Worm (Caenorhabditis elegans) whole organism, L4 larva: ENCODE measurements around the gene T19D2.13.

ENCODE experiments used
- D1046.2 ChIP-seq: fragments of 200-800 bp; sonication (Bioruptor generic); IDR thresholded peaks from 2 replicates; pipeline ENCODE4 v1.3.6; 2022; ENCODE audit warnings: missing genetic modification characterization, missing compliant biosample characterization
- F26F4.8 ChIP-seq: fragments of 200-800 bp; sonication (Bioruptor generic); conservative IDR thresholded peaks from 2 replicates; pipeline ENCODE4 v1.3.6; 2022; ENCODE audit warnings: missing genetic modification characterization, missing compliant biosample characterization
- T26A8.4 ChIP-seq: fragments of 200-800 bp; sonication (Bioruptor generic); IDR thresholded peaks from 2 replicates; pipeline ENCODE4 v1.3.6; 2022; ENCODE audit warnings: missing genetic modification characterization, missing compliant biosample characterization
- Y105C5A.15 ChIP-seq: fragments of 200-800 bp; sonication (Bioruptor generic); IDR thresholded peaks from 2 replicates; pipeline ENCODE4 v1.3.6; 2022; ENCODE audit warnings: missing genetic modification characterization, missing compliant biosample characterization
- Y48G9A.11 ChIP-seq: fragments of 200-800 bp; sonication (Bioruptor generic); IDR thresholded peaks from 2 replicates; pipeline ENCODE4 v1.3.6; 2022; ENCODE audit warnings: missing genetic modification reagents, missing genetic modification characterization, missing compliant biosample characterization
- Y75B8A.6 ChIP-seq: fragments of 200-800 bp; sonication (Bioruptor generic); IDR thresholded peaks from 2 replicates; pipeline ENCODE4 v1.3.6; 2022; ENCODE audit warnings: missing genetic modification reagents, missing genetic modification characterization, missing compliant biosample characterization
- ZK546.5 ChIP-seq, 2 experiments: sonication (generic microtip); optimal IDR thresholded peaks; 2 replicates each; lab custom pipeline; 2017; ENCODE audit warnings: missing biosample characterization in 2 of 2, missing genetic modification characterization in 2 of 2
- aha-1 ChIP-seq: fragments of 150-350 bp; peaks from one replicate; lab custom pipeline; 2014; ENCODE audit warnings: missing biosample characterization, missing genetic modification characterization
- ama-1 ChIP-seq: fragments of 150-350 bp; optimal IDR thresholded peaks from 2 replicates; lab custom pipeline; 2014; ENCODE audit warnings: inconsistent platforms, mixed read lengths
- ceh-62 ChIP-seq: sonication (generic microtip); optimal IDR thresholded peaks from 2 replicates; lab custom pipeline; 2017; ENCODE audit warnings: missing biosample characterization, missing genetic modification characterization
- cey-2 ChIP-seq: sonication (generic microtip); optimal IDR thresholded peaks from 3 replicates; lab custom pipeline; 2017; ENCODE audit warnings: missing genetic modification characterization, mild to moderate bottlenecking, missing compliant biosample characterization, antibody characterized with exemption, borderline replicate concordance; ENCODE audit not compliant: insufficient read depth
- ctbp-1 ChIP-seq: fragments of 200-800 bp; sonication (Bioruptor generic); IDR thresholded peaks from 2 replicates; pipeline ENCODE4 v1.3.6; 2022; ENCODE audit warnings: missing genetic modification reagents, missing genetic modification characterization, missing compliant biosample characterization
- daf-16 ChIP-seq, 3 experiments: sonication (generic microtip); optimal IDR thresholded peaks; 2 replicates each; lab custom pipeline; 2016 to 2017; ENCODE audit warnings: missing genetic modification characterization in 3 of 3, missing genetic modification reagents in 3 of 3, mild to moderate bottlenecking in 2 of 3, missing compliant biosample characterization in 2 of 3, missing biosample characterization in 1 of 3, moderate library complexity in 1 of 3
- dmd-6 ChIP-seq: fragments of 200-800 bp; sonication (Bioruptor generic); IDR thresholded peaks from 2 replicates; pipeline ENCODE4 v1.3.6; 2022; ENCODE audit warnings: missing genetic modification reagents, missing genetic modification characterization, missing compliant biosample characterization
- dpl-1 ChIP-seq: fragments of 150-350 bp; optimal IDR thresholded peaks from 2 replicates; lab custom pipeline; 2014; ENCODE audit warnings: missing biosample characterization, missing genetic modification reagents, missing genetic modification characterization
- dve-1 ChIP-seq: sonication (generic microtip); optimal IDR thresholded peaks from 2 replicates; lab custom pipeline; 2017; ENCODE audit warnings: antibody characterized with exemption, mild to moderate bottlenecking, missing genetic modification characterization, missing compliant biosample characterization; ENCODE audit not compliant: insufficient read depth
- egl-27 ChIP-seq: sonication (generic microtip); optimal IDR thresholded peaks from 3 replicates; lab custom pipeline; 2017; ENCODE audit warnings: missing biosample characterization, missing genetic modification reagents, missing genetic modification characterization
- gei-8 ChIP-seq: fragments of 200-800 bp; sonication (Bioruptor generic); optimal IDR thresholded peaks from 2 replicates; lab custom pipeline; 2018; ENCODE audit warnings: mild to moderate bottlenecking, missing genetic modification characterization, missing compliant biosample characterization
- hif-1 ChIP-seq, 2 experiments: sonication (generic microtip); optimal IDR thresholded peaks; 2 replicates each; lab custom pipeline; 2016 to 2017; ENCODE audit warnings: missing compliant biosample characterization in 2 of 2, missing genetic modification characterization in 2 of 2, missing genetic modification reagents in 2 of 2, missing genotype in 2 of 2, mild to moderate bottlenecking in 1 of 2
- hlh-11 ChIP-seq: fragments of 200-800 bp; sonication (Bioruptor generic); optimal IDR thresholded peaks from 2 replicates; lab custom pipeline; 2018; ENCODE audit warnings: mild to moderate bottlenecking, missing genetic modification characterization, missing compliant biosample characterization
- hmg-1.1 ChIP-seq: fragments of 200-800 bp; sonication (Bioruptor generic); IDR thresholded peaks from 2 replicates; pipeline ENCODE4 v1.3.6; 2022; ENCODE audit warnings: missing genetic modification reagents, missing genetic modification characterization, missing compliant biosample characterization
- jun-1 ChIP-seq: fragments of 150-350 bp; optimal IDR thresholded peaks from 2 replicates; lab custom pipeline; 2014; ENCODE audit warnings: missing biosample characterization, missing genetic modification reagents, missing genetic modification characterization
- lim-7 ChIP-seq: fragments of 200-800 bp; sonication (Bioruptor generic); IDR thresholded peaks from 2 replicates; pipeline ENCODE4 v1.3.6; 2022; ENCODE audit warnings: missing genetic modification characterization, missing compliant biosample characterization
- lin-1 ChIP-seq: fragments of 200-800 bp; sonication (Bioruptor generic); IDR thresholded peaks from 2 replicates; pipeline ENCODE4 v1.3.6; 2022; ENCODE audit warnings: missing genetic modification reagents, missing genetic modification characterization, missing compliant biosample characterization
- lin-13 ChIP-seq: fragments of 150-350 bp; optimal IDR thresholded peaks from 2 replicates; lab custom pipeline; 2014; ENCODE audit warnings: missing biosample characterization, missing genetic modification reagents, missing genetic modification characterization
- lin-15B ChIP-seq: fragments of 150-350 bp; sonication (generic microtip); optimal IDR thresholded peaks from 3 replicates; lab custom pipeline; 2014; ENCODE audit warnings: missing biosample characterization, missing genetic modification characterization
- lin-38 ChIP-seq: fragments of 200-800 bp; sonication (Bioruptor generic); IDR thresholded peaks from 2 replicates; pipeline ENCODE4 v1.3.6; 2022; ENCODE audit warnings: missing genetic modification reagents, missing genetic modification characterization, missing compliant biosample characterization
- lin-39 ChIP-seq: fragments of 150-350 bp; optimal IDR thresholded peaks from 2 replicates; lab custom pipeline; 2014; ENCODE audit warnings: missing biosample characterization, missing genetic modification reagents, missing genetic modification characterization
- lsy-2 ChIP-seq, 2 experiments: fragments of 150-350 bp in 1 of 2; sonication (generic microtip) in 1 of 2; optimal IDR thresholded peaks; 2 replicates each; lab custom pipeline; 2014 to 2017; ENCODE audit warnings: missing biosample characterization in 2 of 2, missing genetic modification characterization in 2 of 2
- mdl-1 ChIP-seq, 2 experiments: fragments of 150-350 bp in 1 of 2; sonication (generic microtip) in 1 of 2; optimal IDR thresholded peaks; 2 replicates each; lab custom pipeline; 2014 to 2017; ENCODE audit warnings: missing biosample characterization in 2 of 2, missing genetic modification characterization in 2 of 2
- mes-2 ChIP-seq: sonication (generic microtip); optimal IDR thresholded peaks from 2 replicates; lab custom pipeline; 2016; ENCODE audit warnings: missing genotype, mild to moderate bottlenecking, missing genetic modification characterization, missing compliant biosample characterization; ENCODE audit not compliant: poor library complexity, severe bottlenecking
- mxl-3 ChIP-seq: fragments of 200-800 bp; sonication (Bioruptor generic); optimal IDR thresholded peaks from 2 replicates; lab custom pipeline; 2018; ENCODE audit warnings: mild to moderate bottlenecking, missing genetic modification characterization, missing compliant biosample characterization
- nhr-10 ChIP-seq: fragments of 150-350 bp; optimal IDR thresholded peaks from 2 replicates; lab custom pipeline; 2014; ENCODE audit warnings: missing biosample characterization, missing genetic modification characterization
- nhr-11 ChIP-seq: fragments of 150-350 bp; optimal IDR thresholded peaks from 2 replicates; lab custom pipeline; 2014; ENCODE audit warnings: missing biosample characterization, missing genetic modification characterization
- nhr-25 ChIP-seq: sonication (generic microtip); optimal IDR thresholded peaks from 2 replicates; lab custom pipeline; 2017; ENCODE audit warnings: missing genetic modification characterization, mild to moderate bottlenecking, missing compliant biosample characterization, antibody characterized with exemption, moderate library complexity, borderline replicate concordance; ENCODE audit not compliant: insufficient read depth
- nhr-28 ChIP-seq: fragments of 150-350 bp; optimal IDR thresholded peaks from 2 replicates; lab custom pipeline; 2014; ENCODE audit warnings: missing biosample characterization, missing genetic modification characterization
- nhr-48 ChIP-seq: sonication (generic microtip); optimal IDR thresholded peaks from 2 replicates; lab custom pipeline; 2016; ENCODE audit warnings: mild to moderate bottlenecking, missing genetic modification characterization, missing compliant biosample characterization
- nhr-76 ChIP-seq: fragments of 150-350 bp; optimal IDR thresholded peaks from 2 replicates; lab custom pipeline; 2014; ENCODE audit warnings: missing biosample characterization, missing genetic modification characterization
- php-3 ChIP-seq: fragments of 200-800 bp; sonication (Bioruptor generic); IDR thresholded peaks from 2 replicates; pipeline ENCODE4 v1.3.6; 2022; ENCODE audit warnings: missing genetic modification reagents, missing genetic modification characterization, missing compliant biosample characterization
- pqm-1 ChIP-seq: sonication (generic microtip); optimal IDR thresholded peaks from 2 replicates; lab custom pipeline; 2017; ENCODE audit warnings: missing biosample characterization, missing genetic modification characterization
- rbr-2 ChIP-seq: sonication (generic microtip); optimal IDR thresholded peaks from 2 replicates; lab custom pipeline; 2016; ENCODE audit warnings: missing genotype, missing genetic modification characterization, missing compliant biosample characterization
- saeg-2 ChIP-seq: fragments of 200-800 bp; sonication (Bioruptor generic); IDR thresholded peaks from 2 replicates; pipeline ENCODE4 v1.3.6; 2022; ENCODE audit warnings: missing genetic modification reagents, missing genetic modification characterization, missing compliant biosample characterization
- set-16 ChIP-seq: fragments of 200-800 bp; sonication (Bioruptor generic); IDR thresholded peaks from 2 replicates; pipeline ENCODE4 v1.3.6; 2022; ENCODE audit warnings: missing genetic modification reagents, missing genetic modification characterization, missing compliant biosample characterization
- skn-1 ChIP-seq: fragments of 150-350 bp; optimal IDR thresholded peaks from 2 replicates; lab custom pipeline; 2014; ENCODE audit warnings: missing biosample characterization, missing genetic modification characterization
- unc-130 ChIP-seq: sonication (generic microtip); optimal IDR thresholded peaks from 2 replicates; lab custom pipeline; 2016; ENCODE audit warnings: missing genetic modification reagents, missing genetic modification characterization, missing compliant biosample characterization
- unc-39 ChIP-seq: sonication (generic microtip); optimal IDR thresholded peaks from 2 replicates; lab custom pipeline; 2017; ENCODE audit warnings: missing biosample characterization, missing genetic modification characterization
- vab-7 ChIP-seq: fragments of 200-800 bp; sonication (Bioruptor generic); IDR thresholded peaks from 2 replicates; pipeline ENCODE4 v1.3.6; 2022; ENCODE audit warnings: missing genetic modification reagents, missing genetic modification characterization, missing compliant biosample characterization
- ztf-11 ChIP-seq: fragments of 150-350 bp; optimal IDR thresholded peaks from 2 replicates; lab custom pipeline; 2014; ENCODE audit warnings: missing biosample characterization, missing genetic modification characterization
- ztf-7 ChIP-seq: fragments of 150-350 bp; optimal IDR thresholded peaks from 2 replicates; lab custom pipeline; 2014; ENCODE audit warnings: missing biosample characterization, missing genetic modification characterization

The T19D2.13 gene

ce11 chrX:3949026-3949425 is 6.9 kb upstream of the T19D2.13 start (continued):
- no peak for TF ChIP-seq nhr-48 (tag; lab: Kevin White, UChicago)
- no peak for TF ChIP-seq lim-7
- no peak for TF ChIP-seq Y105C5A.15 (GFP tag; lab: Robert Waterston, UW)
- no peak for TF ChIP-seq mxl-3 (GFP tag; lab: Kevin White, UChicago)
- no peak for TF ChIP-seq ztf-7 (tag; lab: Kevin White, UChicago)
- no peak for TF ChIP-seq F26F4.8 (GFP tag; lab: Robert Waterston, UW)

DNA sequence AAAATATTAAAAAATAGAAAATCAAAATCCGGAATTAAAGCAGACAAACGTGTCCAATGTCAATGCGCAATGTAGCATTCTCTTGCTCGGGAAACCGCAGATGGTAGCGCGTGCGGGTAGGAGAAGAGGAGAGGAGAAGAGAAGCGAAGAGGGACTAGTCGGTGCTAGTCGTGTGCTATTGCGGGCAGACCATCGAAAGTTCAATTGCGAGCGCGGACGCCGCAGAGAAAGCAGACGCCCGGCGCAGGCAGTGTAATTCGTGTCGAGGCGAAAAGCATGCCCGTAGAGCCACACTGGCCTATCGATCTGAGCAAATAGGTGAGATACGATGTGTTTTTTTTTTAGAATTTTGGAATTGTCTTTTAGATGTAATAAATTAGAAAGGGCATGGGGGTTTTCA is 3.5 kb upstream of the T19D2.13 start:
- TF ChIP-seq lin-39 (tag; lab: Kevin White, UChicago) (no peak), dmd-6 (peak; percentile 49), lin-38 (no peak), lin-15B (no peak), nhr-25 (no peak), gei-8 (GFP tag; lab: Kevin White, UChicago) (no peak), egl-27 (tag; lab: Kevin White, UChicago) (no peak), nhr-76 (tag; lab: Kevin White, UChicago) (no peak), cey-2 (tag; lab: Kevin White, UChicago) (no peak), ceh-62 (no peak), D1046.2 (GFP tag; lab: Robert Waterston, UW) (no peak), set-16 (peak; percentile 83), skn-1 (tag; lab: Kevin White, UChicago) (no peak), nhr-10 (tag; lab: Kevin White, UChicago) (no peak), unc-39 (tag; lab: Kevin White, UChicago) (no peak), ama-1 (lab: Kevin White, UChicago) (no peak), hif-1 (tag; optimal IDR thresholded peaks at IDR 0.05; lab: Kevin White, UChicago) (peak in 1 of 2 experiments; percentile 50), Y48G9A.11 (GFP tag; lab: Robert Waterston, UW) (no peak), nhr-28 (tag; lab: Kevin White, UChicago) (peak; percentile 28), php-3 (GFP tag; lab: Robert Waterston, UW) (0 out of 2 replicates have a peak, but pooled peaks have one; percentile 48), hmg-1.1 (GFP tag; lab: Robert Waterston, UW) (peak; percentile 85), daf-16 (GFP tag; optimal IDR thresholded peaks at IDR 0.05; lab: Kevin White, UChicago) (no peak), daf-16 (tag; optimal IDR thresholded peaks at IDR 0.05; lab: Kevin White, UChicago) (peak; percentile 1), nhr-11 (peak; percentile 61), lin-1 (GFP tag; lab: Robert Waterston, UW) (no peak), lim-7 (no peak), mxl-3 (GFP tag; lab: Kevin White, UChicago) (peak; percentile 59), ztf-11 (tag; lab: Kevin White, UChicago) (no peak), mes-2 (tag; lab: Kevin White, UChicago) (peak; percentile 59), unc-130 (GFP tag; lab: Kevin White, UChicago) (no peak), dve-1 (tag; lab: Kevin White, UChicago) (peak; percentile 29), hlh-11 (tag; lab: Kevin White, UChicago) (peak; percentile 67), mdl-1 (tag; optimal IDR thresholded peaks at IDR 0.05; lab: Kevin White, UChicago) (peak; percentile 65 to 79), lsy-2 (tag; optimal IDR thresholded peaks at IDR 0.05; lab: Kevin White, UChicago) (peak; percentile 2 to 26), ZK546.5 (tag; optimal IDR thresholded peaks at IDR 0.05; lab: Kevin White, UChicago) (no peak), T26A8.4 (no peak), saeg-2 (GFP tag; lab: Robert Waterston, UW) (no peak), vab-7 (GFP tag; lab: Robert Waterston, UW) (peak; percentile 50; the same call in 1 of the 2 replicates), aha-1 (peak; percentile 55), lin-13 (no peak), pqm-1 (tag; lab: Kevin White, UChicago) (no peak), rbr-2 (tag; lab: Kevin White, UChicago) (peak; percentile 77), jun-1 (tag; lab: Kevin White, UChicago) (no peak), ctbp-1 (GFP tag; lab: Robert Waterston, UW) (0 out of 2 replicates have a peak, but pooled peaks have one; percentile 46), dpl-1 (no peak), Y75B8A.6 (GFP tag; lab: Robert Waterston, UW) (no peak)
